Fruit fly (Drosophila melanogaster): Measurements from ENCODE around the gene MTA1-like.
A peak's percentile ranks its signal among the peaks of the same experiment; 100 is the strongest.

Gene MTA1-like

dm6 chr3R:5622985-5623630 is 25.4 kb downstream of the MTA1-like start:
- TF ChIP-seq dl (GFP tag; optimal IDR thresholded peaks at IDR 0.05; ENCODE audit: insufficient read depth in 1 of 2, partially characterized antibody in 2 of 2) (no peak), psq (GFP tag; optimal IDR thresholded peaks at IDR 0.05) (no peak), Jra (GFP tag; optimal IDR thresholded peaks at IDR 0.05) (peak; percentile 87), Hr83 (GFP tag; optimal IDR thresholded peaks at IDR 0.05; ENCODE audit: poor library complexity, severe bottlenecking) (peak; percentile 97), Mio (GFP tag; optimal IDR thresholded peaks at IDR 0.05) (peak; percentile 12), Hr78 (GFP tag; optimal IDR thresholded peaks at IDR 0.05) (no peak), h (GFP tag; optimal IDR thresholded peaks at IDR 0.05) (peak; percentile 80), Vsx2 (GFP tag; optimal IDR thresholded peaks at IDR 0.05; ENCODE audit: partially characterized antibody) (no peak), Sp1 (GFP tag; optimal IDR thresholded peaks at IDR 0.05) (peak; percentile 70), OdsH (GFP tag; optimal IDR thresholded peaks at IDR 0.05) (peak; percentile 79), HLH106 (tag; optimal IDR thresholded peaks at IDR 0.05) (peak; percentile 28), Dfd (GFP tag; optimal IDR thresholded peaks at IDR 0.05) (no peak), rgr (GFP tag; optimal IDR thresholded peaks at IDR 0.05) (peak; percentile 84), fru (GFP tag; optimal IDR thresholded peaks at IDR 0.05) (peak; percentile 72), Dif (GFP tag; optimal IDR thresholded peaks at IDR 0.05; ENCODE audit: partially characterized antibody) (no peak), br (GFP tag; optimal IDR thresholded peaks at IDR 0.05) (peak; percentile 71), sv (GFP tag; optimal IDR thresholded peaks at IDR 0.05) (peak; percentile 14), foxo (GFP tag; optimal IDR thresholded peaks at IDR 0.05) (peak; percentile 21 to 68), woc (GFP tag; optimal IDR thresholded peaks at IDR 0.05) (peak; percentile 36), Abd-B (GFP tag; optimal IDR thresholded peaks at IDR 0.05) (no peak), Myc (optimal IDR thresholded peaks at IDR 0.05) (no peak), ey (GFP tag; optimal IDR thresholded peaks at IDR 0.05) (peak; percentile 33), pan (optimal IDR thresholded peaks at IDR 0.05) (no peak), tai (GFP tag; optimal IDR thresholded peaks at IDR 0.05) (no peak), CG32264 (GFP tag; optimal IDR thresholded peaks at IDR 0.05) (peak; percentile 62), Rel (GFP tag; optimal IDR thresholded peaks at IDR 0.05) (no peak), Rel (tag; optimal IDR thresholded peaks at IDR 0.05) (peak; percentile 25), CG9705 (GFP tag; optimal IDR thresholded peaks at IDR 0.05) (peak; percentile 66), lola (GFP tag; optimal IDR thresholded peaks at IDR 0.05) (no peak), jim (GFP tag; optimal IDR thresholded peaks at IDR 0.05) (peak; percentile 75), Hnf4 (GFP tag; optimal IDR thresholded peaks at IDR 0.05) (peak; percentile 89), usp (GFP tag; optimal IDR thresholded peaks at IDR 0.05) (no peak), dsf (GFP tag; optimal IDR thresholded peaks at IDR 0.05; ENCODE audit: borderline replicate concordance) (peak; percentile 41), CrebA (GFP tag; optimal IDR thresholded peaks at IDR 0.05; ENCODE audit: borderline replicate concordance) (no peak), dmrt93B (GFP tag; optimal IDR thresholded peaks at IDR 0.05) (peak; percentile 36), brk (GFP tag; optimal IDR thresholded peaks at IDR 0.05) (peak; percentile 82), sage (GFP tag; optimal IDR thresholded peaks at IDR 0.05) (peak; percentile 42), GATAd (GFP tag; optimal IDR thresholded peaks at IDR 0.05) (no peak), N (GFP tag; optimal IDR thresholded peaks at IDR 0.05) (no peak)

DNA sequence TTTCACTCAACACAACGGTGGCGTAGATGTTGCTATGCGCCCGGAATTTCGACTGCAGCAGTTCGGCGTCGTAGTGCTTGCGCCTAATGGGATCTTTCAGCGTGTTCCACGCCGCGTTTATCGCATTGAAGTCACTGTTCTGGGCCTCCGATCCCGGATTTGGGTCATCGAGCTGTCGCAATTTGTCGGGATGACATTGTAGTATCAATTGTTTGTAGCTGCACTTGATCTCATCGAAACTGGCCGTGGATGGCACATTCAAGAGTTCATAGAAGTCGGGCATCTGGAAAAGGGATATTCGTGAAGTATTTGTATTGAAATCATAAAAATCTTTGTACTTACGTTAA is 26.2 kb downstream of the MTA1-like start:
- TF ChIP-seq sage (GFP tag; optimal IDR thresholded peaks at IDR 0.05) (no peak), Hr78 (GFP tag; optimal IDR thresholded peaks at IDR 0.05) (no peak), GATAd (GFP tag; optimal IDR thresholded peaks at IDR 0.05) (no peak), usp (GFP tag; optimal IDR thresholded peaks at IDR 0.05) (no peak), CrebA (GFP tag; optimal IDR thresholded peaks at IDR 0.05; ENCODE audit: borderline replicate concordance) (no peak), Rel (GFP tag; optimal IDR thresholded peaks at IDR 0.05) (no peak), Rel (tag; optimal IDR thresholded peaks at IDR 0.05) (no peak), CG9705 (GFP tag; optimal IDR thresholded peaks at IDR 0.05) (no peak), CG32264 (GFP tag; optimal IDR thresholded peaks at IDR 0.05) (no peak), psq (GFP tag; optimal IDR thresholded peaks at IDR 0.05) (no peak), pan (optimal IDR thresholded peaks at IDR 0.05) (no peak), Jra (GFP tag; optimal IDR thresholded peaks at IDR 0.05) (no peak)
